Fruit fly (Drosophila melanogaster): Measurements from ENCODE around the gene CG14448.
A peak's percentile ranks its signal among the peaks of the same experiment; 100 is the strongest.

The CG14448 gene

dm6 chr3L:22773383-22773873 lies 14.8 kb upstream of the CG14448 start:
- TF ChIP-seq insv (GFP tag; optimal IDR thresholded peaks at IDR 0.05) (peak; percentile 64 to 94), bcd (GFP tag; optimal IDR thresholded peaks at IDR 0.05) (no peak), CG2116 (GFP tag; optimal IDR thresholded peaks at IDR 0.05) (no peak), CG2199 (GFP tag; IDR thresholded peaks at IDR 0.05) (peak; percentile 34; the same call in 1 of the 3 replicates), CG12769 (tag; optimal IDR thresholded peaks at IDR 0.05) (peak; percentile 38), sens (GFP tag) (peak; percentile 51), caup (GFP tag; optimal IDR thresholded peaks at IDR 0.05; ENCODE audit: severe bottlenecking) (peak; percentile 23), HLHmδ (GFP tag; optimal IDR thresholded peaks at IDR 0.05) (peak; percentile 15), CG4617 (GFP tag; optimal IDR thresholded peaks at IDR 0.05; ENCODE audit: borderline replicate concordance) (peak; percentile 59), Spps (tag; optimal IDR thresholded peaks at IDR 0.05) (no peak), CG31365 (tag; optimal IDR thresholded peaks at IDR 0.05) (no peak), nmo (GFP tag; optimal IDR thresholded peaks at IDR 0.05) (no peak), eve (GFP tag; optimal IDR thresholded peaks at IDR 0.05) (no peak), onecut (GFP tag; IDR thresholded peaks at IDR 0.05) (no peak), CG12155 (GFP tag; optimal IDR thresholded peaks at IDR 0.05) (peak; percentile 2), hth (optimal IDR thresholded peaks at IDR 0.05) (no peak), CG4360 (GFP tag; IDR thresholded peaks at IDR 0.05) (peak; percentile 92), CG17829 (tag; optimal IDR thresholded peaks at IDR 0.05) (peak; percentile 64), crol (GFP tag; IDR thresholded peaks at IDR 0.05) (peak; percentile 84), YL-1 (GFP tag; optimal IDR thresholded peaks at IDR 0.05) (peak; percentile 51), CG2712 (tag; optimal IDR thresholded peaks at IDR 0.05) (no peak), CG1603 (tag; optimal IDR thresholded peaks at IDR 0.05) (peak; percentile 33), Scr (GFP tag; IDR thresholded peaks at IDR 0.05; ENCODE audit: partially characterized antibody) (0 out of 2 replicates have a peak, but pooled peaks have one; percentile 29), D (optimal IDR thresholded peaks at IDR 0.05) (peak; percentile 15), D (GFP tag; optimal IDR thresholded peaks at IDR 0.05) (no peak), kni (GFP tag; optimal IDR thresholded peaks at IDR 0.05) (peak; percentile 73), CG34224 (GFP tag; IDR thresholded peaks at IDR 0.05; ENCODE audit: partially characterized antibody) (0 out of 3 replicates have a peak, but pooled peaks have one; percentile 30), CG7963 (GFP tag; IDR thresholded peaks at IDR 0.05; ENCODE audit: partially characterized antibody) (0 out of 3 replicates have a peak, but pooled peaks have one; percentile 14), cg (GFP tag; optimal IDR thresholded peaks at IDR 0.05) (peak; percentile 9), crp (GFP tag; optimal IDR thresholded peaks at IDR 0.05) (peak in 1 of 2 experiments; percentile 39), mld (GFP tag; IDR thresholded peaks at IDR 0.05; ENCODE audit: partially characterized antibody) (no peak), maf-S (GFP tag; optimal IDR thresholded peaks at IDR 0.05) (no peak), luna (GFP tag; optimal IDR thresholded peaks at IDR 0.05) (no peak), pros (GFP tag; optimal IDR thresholded peaks at IDR 0.05) (peak; percentile 22), nom (GFP tag; optimal IDR thresholded peaks at IDR 0.05) (peak; percentile 44), chn (GFP tag; optimal IDR thresholded peaks at IDR 0.05) (peak; percentile 2), Tbp (GFP tag; optimal IDR thresholded peaks at IDR 0.05) (no peak), cwo (GFP tag; optimal IDR thresholded peaks at IDR 0.05) (peak; percentile 92), Lim3 (GFP tag; IDR thresholded peaks at IDR 0.05) (0 out of 2 replicates have a peak, but pooled peaks have one; percentile 32), CG8089 (GFP tag; optimal IDR thresholded peaks at IDR 0.05) (no peak), Trl (optimal IDR thresholded peaks at IDR 0.05) (peak; percentile 33 to 50), Trl (GFP tag; optimal IDR thresholded peaks at IDR 0.05) (no peak), klu (GFP tag; IDR thresholded peaks at IDR 0.05) (no peak), Elba2 (GFP tag; optimal IDR thresholded peaks at IDR 0.05) (peak; percentile 29), dm (GFP tag; optimal IDR thresholded peaks at IDR 0.05) (peak; percentile 54), sug (tag; optimal IDR thresholded peaks at IDR 0.05) (peak; percentile 88), CG2202 (tag; optimal IDR thresholded peaks at IDR 0.05) (no peak), bbx (GFP tag; IDR thresholded peaks at IDR 0.05; ENCODE audit: partially characterized antibody) (0 out of 2 replicates have a peak, but pooled peaks have one; percentile 43), emc (GFP tag; optimal IDR thresholded peaks at IDR 0.05) (no peak), Doc2 (GFP tag; IDR thresholded peaks at IDR 0.05) (no peak)

All from whole organism, embryonic.